Worm (Caenorhabditis elegans): ENCODE measurements around the gene R155.5.
A peak's percentile ranks its signal among the peaks of the same experiment; 100 is the strongest.

DNA sequence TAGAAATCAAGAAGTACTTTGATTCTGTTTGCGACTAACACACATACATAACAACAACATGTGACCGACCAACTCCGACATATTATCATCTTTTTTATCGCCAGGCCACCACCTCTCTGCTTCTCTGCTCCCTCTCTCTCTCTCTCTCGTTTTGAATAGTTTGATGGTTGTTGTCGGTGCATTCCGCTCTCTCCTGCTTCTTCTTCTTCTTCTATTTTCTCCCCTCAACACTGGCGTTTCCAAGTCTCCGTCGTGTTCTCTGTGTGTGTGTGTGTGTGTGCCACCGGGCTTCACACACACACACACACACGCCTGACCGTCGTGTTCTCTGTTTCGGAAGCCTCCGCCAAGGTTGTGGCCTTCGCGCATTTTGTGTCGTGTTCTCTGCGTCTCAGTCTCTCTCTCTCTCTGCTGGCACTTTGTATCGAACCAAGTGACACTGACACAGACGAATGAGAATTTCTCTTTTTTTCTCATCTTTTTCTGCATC lies 45.2 kb downstream of the R155.5 start:
- TF ChIP-seq egl-27 (tag; optimal IDR thresholded peaks at IDR 0.05) (peak; percentile 100), nhr-10 (tag; optimal IDR thresholded peaks at IDR 0.05) (peak; percentile 54), sem-4 (tag; optimal IDR thresholded peaks at IDR 0.05) (peak; percentile 97), lin-13 (GFP tag; optimal IDR thresholded peaks at IDR 0.05) (peak; percentile 93), fos-1 (tag; optimal IDR thresholded peaks at IDR 0.05) (peak; percentile 97), elt-1 (tag; optimal IDR thresholded peaks at IDR 0.05) (peak; percentile 74), ama-1 (optimal IDR thresholded peaks at IDR 0.05) (no peak), mdl-1 (tag; optimal IDR thresholded peaks at IDR 0.05) (peak; percentile 97 to 98), ceh-16 (tag; optimal IDR thresholded peaks at IDR 0.05) (peak; percentile 87), nhr-12 (tag; optimal IDR thresholded peaks at IDR 0.05) (no peak), lsy-2 (tag; optimal IDR thresholded peaks at IDR 0.05) (peak; percentile 80 to 95), skn-1 (tag; optimal IDR thresholded peaks at IDR 0.05) (peak; percentile 92)

All from whole organism, L2 larva.